In genomic region chrX:4461972-4462371, dm6 we compare ENCODE assay signal across 2 fruit fly cellular contexts.
A peak's percentile ranks its signal among the peaks of the same experiment; 100 is the strongest.
TF ChIP-seq lines count a peak whose summit lies in the region.

No protein-coding gene starts in this region.

TF ChIP-seq in whole organism, embryonic, 481 proteins besides CTCF, POLR2A, EP300 and RAD21 (continued from another document):
- TF ChIP-seq Hmr (GFP tag; optimal IDR thresholded peaks at IDR 0.05; lab: Kevin White, UChicago) (no peak), maf-S (GFP tag; optimal IDR thresholded peaks at IDR 0.05; lab: Kevin White, UChicago) (no peak), Eip74EF (GFP tag; optimal IDR thresholded peaks at IDR 0.05; lab: Kevin White, UChicago) (no peak), ems (GFP tag; optimal IDR thresholded peaks at IDR 0.05; lab: Kevin White, UChicago) (no peak), CG1832 (GFP tag; optimal IDR thresholded peaks at IDR 0.05; lab: Kevin White, UChicago) (peak; percentile 19)

TF ChIP-seq in whole organism, prepupa, 60 proteins besides CTCF, POLR2A, EP300 and RAD21 (continued from another document):
- TF ChIP-seq CG10669 (GFP tag; optimal IDR thresholded peaks at IDR 0.05; lab: Kevin White, UChicago), result no peak
- peak; percentile 57 for TF ChIP-seq svp (GFP tag; lab: Kevin White, UChicago)
- TF ChIP-seq CG11294 (GFP tag; IDR thresholded peaks at IDR 0.05; lab: Robert Waterston, UW), result no peak
- peak; percentile 34 for TF ChIP-seq dsx (GFP tag; optimal IDR thresholded peaks at IDR 0.05; lab: Kevin White, UChicago; ENCODE audit: poor library complexity, severe bottlenecking)
- TF ChIP-seq CG8632 (GFP tag; optimal IDR thresholded peaks at IDR 0.05; lab: Kevin White, UChicago), result peak; percentile 39
